Worm (Caenorhabditis elegans) whole organism, L2 larva: ENCODE data around the gene C17C3.3.

Experiments used
- C34F6.9 ChIP-seq: fragments of 150-350 bp; optimal IDR thresholded peaks from 2 replicates; lab custom pipeline; 2014; ENCODE audit warnings: missing biosample characterization, missing genetic modification characterization
- aly-2 ChIP-seq: fragments of 150-350 bp; optimal IDR thresholded peaks from 2 replicates; lab custom pipeline; 2014; ENCODE audit warnings: missing biosample characterization, missing genetic modification characterization
- ceh-16 ChIP-seq: fragments of 150-350 bp; optimal IDR thresholded peaks from 2 replicates; lab custom pipeline; 2014; ENCODE audit warnings: missing biosample characterization, missing genetic modification characterization
- elt-1 ChIP-seq: fragments of 150-350 bp; optimal IDR thresholded peaks from 2 replicates; lab custom pipeline; 2014; ENCODE audit warnings: missing biosample characterization, missing genetic modification characterization
- lin-13 ChIP-seq: fragments of 150-350 bp; optimal IDR thresholded peaks from 2 replicates; lab custom pipeline; 2014; ENCODE audit warnings: missing biosample characterization, missing genetic modification reagents, missing genetic modification characterization
- lsy-2 ChIP-seq, 2 experiments: fragments of 150-350 bp in 1 of 2; sonication (generic microtip) in 1 of 2; optimal IDR thresholded peaks; 2 replicates each; lab custom pipeline; 2014 to 2017; ENCODE audit warnings: missing biosample characterization in 2 of 2, missing genetic modification characterization in 2 of 2
- snpc-4 ChIP-seq: fragments of 150-350 bp; optimal IDR thresholded peaks from 2 replicates; lab custom pipeline; 2014; ENCODE audit warnings: missing biosample characterization, missing genetic modification characterization
- ztf-11 ChIP-seq: sonication (generic microtip); optimal IDR thresholded peaks from 2 replicates; lab custom pipeline; 2017; ENCODE audit warnings: missing biosample characterization, missing genetic modification characterization

ce11 chrII:5547442-5547894 lies 14.1 kb upstream of the C17C3.3 start, which contains the start of gene acdh-2:
- TF ChIP-seq C34F6.9 (tag; lab: Kevin White, UChicago) (no peak), elt-1 (tag; lab: Kevin White, UChicago) (no peak), ztf-11 (tag; lab: Kevin White, UChicago) (no peak), lin-13 (no peak), ceh-16 (tag; lab: Kevin White, UChicago) (no peak), lsy-2 (tag; optimal IDR thresholded peaks at IDR 0.05; lab: Kevin White, UChicago) (no peak), snpc-4 (tag; lab: Kevin White, UChicago) (no peak), aly-2 (tag; lab: Kevin White, UChicago) (no peak)
